Fruit fly (Drosophila melanogaster): Measurements from ENCODE around the gene Vha26.

- no peak for TF ChIP-seq CG30403 (GFP tag; optimal IDR thresholded peaks at IDR 0.05)
- TF ChIP-seq CG12236 (GFP tag; optimal IDR thresholded peaks at IDR 0.05): no peak
- TF ChIP-seq CG1529 (GFP tag; optimal IDR thresholded peaks at IDR 0.05): no peak
- no peak for TF ChIP-seq CG3407 (GFP tag; optimal IDR thresholded peaks at IDR 0.05)
- TF ChIP-seq Hmx (GFP tag; optimal IDR thresholded peaks at IDR 0.05): no peak
- TF ChIP-seq CG8478 (optimal IDR thresholded peaks at IDR 0.05): no peak
- no peak for TF ChIP-seq Lhr (GFP tag; optimal IDR thresholded peaks at IDR 0.05)
- no peak for TF ChIP-seq mld (GFP tag; IDR thresholded peaks at IDR 0.05; ENCODE audit: partially characterized antibody)
- TF ChIP-seq lab (GFP tag; optimal IDR thresholded peaks at IDR 0.05): no peak
- no peak for TF ChIP-seq gce (GFP tag; IDR thresholded peaks at IDR 0.05)
- no peak for TF ChIP-seq CG7839 (tag; optimal IDR thresholded peaks at IDR 0.05)
- no peak for TF ChIP-seq az2 (GFP tag; optimal IDR thresholded peaks at IDR 0.05)
- no peak for TF ChIP-seq Nf-YA (GFP tag; IDR thresholded peaks at IDR 0.05)
Measured at dm6 chr3R:5633437-5633836, 41.9 kb downstream of the Vha26 start, which contains the start of gene CG12171.

Data from whole organism, embryonic.